Fruit fly (Drosophila melanogaster) whole organism: ENCODE measurements around the gene tx.

Experiments used
- CG8478 ChIP-seq: fragments of >200 bp; optimal IDR thresholded peaks from 2 replicates; lab custom pipeline; 2018; ENCODE audit warnings: inconsistent platforms
- psq ChIP-seq: fragments of >200 bp; optimal IDR thresholded peaks from 2 replicates; lab custom pipeline; 2017
- usp ChIP-seq: fragments of >200 bp; optimal IDR thresholded peaks from 2 replicates; lab custom pipeline; 2017; ENCODE audit warnings: missing biosample characterization, missing genetic modification characterization, mixed read lengths

dm6 chr3R:26425681-26426080 lies 14.9 kb upstream of the tx start, which contains the start of gene CG34291:
- TF ChIP-seq usp, result no peak
- TF ChIP-seq psq (lab: Kevin White, UChicago), result no peak
- no peak for TF ChIP-seq CG8478
